Worm (Caenorhabditis elegans) whole organism, midembryonic: Measurements from ENCODE around the gene F28H6.4.

Source experiments
- T22C8.4 ChIP-seq: fragments of 200-800 bp; sonication (Bioruptor generic); IDR thresholded peaks from 2 replicates; pipeline ENCODE4 v1.3.6; 2022; ENCODE audit warnings: missing genetic modification characterization, missing compliant biosample characterization
- cog-1 ChIP-seq: sonication (generic microtip); optimal IDR thresholded peaks from 2 replicates; lab custom pipeline; 2016; ENCODE audit warnings: missing genetic modification characterization, missing compliant biosample characterization
- flt-1 ChIP-seq: fragments of 200-800 bp; sonication (Bioruptor generic); IDR thresholded peaks from 2 replicates; pipeline ENCODE4 v1.3.6; 2022; ENCODE audit warnings: missing genetic modification characterization, missing compliant biosample characterization
- klf-2 ChIP-seq: fragments of 200-800 bp; sonication (Bioruptor generic); conservative IDR thresholded peaks from 2 replicates; pipeline ENCODE4 v1.3.6; 2022; ENCODE audit warnings: missing genetic modification reagents, missing genetic modification characterization, missing compliant biosample characterization
- med-1 ChIP-seq: sonication (generic microtip); optimal IDR thresholded peaks from 2 replicates; lab custom pipeline; 2017; ENCODE audit warnings: missing genetic modification characterization, mild to moderate bottlenecking, missing compliant biosample characterization, antibody characterized with exemption, missing genetic modification reagents; ENCODE audit not compliant: insufficient read depth
- ref-1 ChIP-seq: fragments of 200-800 bp; sonication (Bioruptor generic); conservative IDR thresholded peaks from 2 replicates; pipeline ENCODE4 v1.3.6; 2022; ENCODE audit warnings: missing genetic modification reagents, missing genetic modification characterization, missing compliant biosample characterization
- tab-1 ChIP-seq: fragments of 200-800 bp; sonication (Bioruptor generic); IDR thresholded peaks from 2 replicates; pipeline ENCODE4 v1.3.6; 2022; ENCODE audit warnings: missing genetic modification characterization, missing compliant biosample characterization
- ztf-23 ChIP-seq: fragments of 200-800 bp; sonication (Bioruptor generic); IDR thresholded peaks from 2 replicates; pipeline ENCODE4 v1.3.6; 2022; ENCODE audit warnings: missing genetic modification reagents, missing genetic modification characterization, missing compliant biosample characterization
- ztf-29 ChIP-seq: fragments of 200-800 bp; sonication (Bioruptor generic); IDR thresholded peaks from 2 replicates; pipeline ENCODE4 v1.3.6; 2022; ENCODE audit warnings: missing genetic modification reagents, missing genetic modification characterization, missing compliant biosample characterization

F28H6.4 gene

DNA sequence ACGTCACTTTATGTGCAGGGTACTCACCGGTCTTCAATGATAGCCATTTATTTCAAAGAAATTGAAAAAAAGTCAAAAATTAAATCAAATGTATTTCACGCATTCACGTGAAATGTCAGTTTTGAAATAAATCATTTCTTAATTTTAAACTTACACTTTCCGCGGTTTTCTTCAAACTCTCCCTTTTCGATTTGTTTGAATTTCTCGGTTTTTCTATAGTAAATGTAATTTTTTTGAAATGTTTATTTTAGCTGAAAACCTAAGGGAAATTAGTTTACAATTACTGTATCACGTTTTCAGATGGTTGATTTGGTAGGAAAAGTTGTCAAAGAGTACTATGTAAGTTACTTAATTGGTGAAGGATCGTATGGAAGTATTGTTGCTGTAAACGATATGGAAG is 19.4 kb upstream of the F28H6.4 start, which contains the start of gene F16B12.7:
TSS of gene F16B12.7 (plus strand) at position 301 of the 400 bp plus-strand sequence.
- no peak for TF ChIP-seq med-1 (GFP tag; lab: Kevin White, UChicago)
- no peak for TF ChIP-seq flt-1

DNA sequence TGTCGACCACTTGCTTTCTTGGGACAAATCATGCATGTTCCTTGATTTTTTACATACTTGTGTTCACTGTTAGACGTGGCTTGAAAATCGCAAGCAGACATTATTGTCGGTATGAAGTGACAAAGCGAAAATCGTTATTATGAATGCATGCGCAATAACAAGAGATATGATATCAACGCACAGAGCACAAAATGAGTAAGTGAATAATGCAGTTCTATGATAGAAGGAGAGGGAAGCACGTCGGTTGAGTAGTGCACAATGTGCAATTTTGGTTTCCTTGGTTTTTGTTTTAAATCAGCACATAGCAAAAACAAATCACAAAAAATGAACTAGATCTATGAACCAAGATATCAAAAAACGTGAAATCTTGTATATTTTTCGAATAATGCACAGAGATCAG is 14.3 kb upstream of the F28H6.4 start, which contains the start of gene nhr-281:
TSS of gene nhr-281 (minus strand) at position 101 of the 400 bp plus-strand sequence.
- no peak for TF ChIP-seq ref-1 (GFP tag; lab: Robert Waterston, UW)
- no peak for TF ChIP-seq ztf-29 (GFP tag; lab: Robert Waterston, UW)
- no peak for TF ChIP-seq T22C8.4
- TF ChIP-seq med-1 (GFP tag; lab: Kevin White, UChicago) = no peak
- TF ChIP-seq klf-2 (GFP tag; lab: Robert Waterston, UW) = no peak
- no peak for TF ChIP-seq cog-1 (tag; lab: Kevin White, UChicago)
- no peak for TF ChIP-seq flt-1
- no peak for TF ChIP-seq tab-1 (GFP tag; lab: Robert Waterston, UW)
- TF ChIP-seq ztf-23 (GFP tag; lab: Robert Waterston, UW) = no peak

DNA sequence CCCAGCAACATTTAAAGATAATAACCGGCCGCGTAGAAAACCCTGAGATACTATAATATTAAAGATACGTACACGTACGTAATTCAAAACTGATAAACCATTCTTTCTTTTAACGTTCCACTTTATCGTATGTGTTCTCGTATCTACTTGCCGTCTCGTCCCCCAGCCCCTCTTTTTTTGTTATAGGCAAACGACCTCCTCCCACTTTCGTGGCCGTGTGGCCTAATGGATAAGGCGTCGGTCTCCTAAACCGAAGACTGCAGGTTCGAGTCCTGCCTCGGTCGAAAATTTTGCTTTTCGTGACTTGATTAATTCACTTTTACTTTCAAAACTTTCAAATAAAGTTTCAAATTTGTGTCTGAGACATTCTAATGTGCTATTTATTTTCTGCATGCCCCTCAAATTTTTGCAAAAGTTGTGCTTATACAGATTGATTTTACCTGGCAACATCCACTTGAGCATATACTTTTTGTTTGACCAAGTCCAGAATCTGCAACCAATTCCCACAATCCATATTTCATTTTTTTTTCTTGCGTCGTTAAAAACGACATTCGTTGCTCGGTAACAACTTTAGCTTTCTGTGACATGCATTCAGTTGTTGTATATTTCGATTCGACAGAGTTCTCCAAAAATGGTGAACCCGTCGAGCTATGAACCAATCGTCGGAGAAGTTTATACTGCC is 12.1 kb upstream of the F28H6.4 start, which contains the start of gene F28H6.7:
TSS of gene F28H6.7 (plus strand) at position 632 of the 682 bp plus-strand sequence.
- TF ChIP-seq cog-1 (tag; lab: Kevin White, UChicago) (peak; percentile 12), med-1 (GFP tag; lab: Kevin White, UChicago) (peak; percentile 60), ref-1 (GFP tag; lab: Robert Waterston, UW) (peak; percentile 98), T22C8.4 (peak; percentile 92), tab-1 (GFP tag; lab: Robert Waterston, UW) (peak; percentile 98), flt-1 (peak; percentile 98), ztf-29 (GFP tag; lab: Robert Waterston, UW) (peak; percentile 96), ztf-23 (GFP tag; lab: Robert Waterston, UW) (peak; percentile 96), klf-2 (GFP tag; lab: Robert Waterston, UW) (peak; percentile 87)

DNA sequence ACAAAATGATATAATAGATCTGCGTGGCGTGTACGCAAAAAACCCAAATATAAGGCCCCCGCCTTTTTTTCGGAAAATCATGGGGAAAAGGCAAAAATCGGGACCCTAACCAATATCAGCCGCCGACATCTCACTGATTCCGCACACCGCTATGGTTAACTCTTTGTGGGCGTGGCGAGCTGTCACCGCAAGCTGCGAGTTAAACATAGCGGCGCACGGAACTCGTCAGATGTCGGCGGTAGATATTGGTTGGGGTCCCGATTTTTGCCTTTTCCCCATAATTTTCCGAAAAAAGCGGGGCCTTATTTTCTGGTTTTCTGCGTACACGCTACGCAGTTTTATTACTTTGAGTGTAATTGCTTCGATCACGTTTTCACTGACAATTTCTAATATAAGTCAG is 8.9 kb upstream of the F28H6.4 start:
- no peak for TF ChIP-seq flt-1
- TF ChIP-seq tab-1 (GFP tag; lab: Robert Waterston, UW) = no peak
- no peak for TF ChIP-seq T22C8.4
- no peak for TF ChIP-seq klf-2 (GFP tag; lab: Robert Waterston, UW)

DNA sequence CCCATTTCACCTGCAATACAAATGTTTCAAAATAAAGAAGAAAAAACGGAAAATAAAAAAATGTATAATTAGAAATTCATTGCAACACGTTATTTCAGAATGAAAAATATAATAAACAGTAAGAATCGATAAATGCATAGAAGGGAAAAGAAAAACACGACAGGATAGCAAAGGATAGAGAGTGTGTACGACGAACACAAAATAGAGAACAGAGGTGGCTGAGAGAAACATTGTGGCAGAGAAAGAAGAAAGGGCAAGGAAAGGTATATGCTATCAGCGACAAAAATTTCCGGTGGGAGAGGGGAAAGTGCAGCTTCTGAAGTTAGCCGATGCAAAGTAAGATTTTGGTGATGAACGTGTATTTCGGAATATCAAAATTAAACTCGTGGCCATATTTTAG is 1.8 kb upstream of the F28H6.4 start, which contains the start of gene F28H6.6:
TSS of gene F28H6.6 (minus strand) at position 10 of the 400 bp plus-strand sequence.
- no peak for TF ChIP-seq ztf-29 (GFP tag; lab: Robert Waterston, UW)

DNA sequence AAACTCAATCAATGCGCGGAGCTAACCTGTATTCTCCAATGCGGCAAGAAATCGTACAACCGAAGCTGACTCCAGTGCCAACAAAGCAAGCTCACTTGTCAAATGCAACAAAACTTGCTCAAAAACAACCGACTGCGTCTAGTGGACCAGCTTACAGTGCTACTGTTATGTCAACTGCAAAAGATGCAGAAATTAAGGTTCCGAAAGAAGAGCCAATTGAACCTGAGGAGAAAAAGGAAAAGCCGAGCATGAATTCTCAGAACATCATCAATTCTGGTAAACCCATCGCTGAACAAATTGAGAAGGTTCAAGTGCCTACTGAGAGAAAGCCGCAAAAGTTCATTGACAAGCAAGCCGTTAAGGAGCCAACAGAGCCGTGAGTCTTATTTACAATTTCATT is 3.8 kb downstream of the F28H6.4 start:
- TF ChIP-seq cog-1 (tag; lab: Kevin White, UChicago) (no peak), ref-1 (GFP tag; lab: Robert Waterston, UW) (no peak), klf-2 (GFP tag; lab: Robert Waterston, UW) (no peak)

DNA sequence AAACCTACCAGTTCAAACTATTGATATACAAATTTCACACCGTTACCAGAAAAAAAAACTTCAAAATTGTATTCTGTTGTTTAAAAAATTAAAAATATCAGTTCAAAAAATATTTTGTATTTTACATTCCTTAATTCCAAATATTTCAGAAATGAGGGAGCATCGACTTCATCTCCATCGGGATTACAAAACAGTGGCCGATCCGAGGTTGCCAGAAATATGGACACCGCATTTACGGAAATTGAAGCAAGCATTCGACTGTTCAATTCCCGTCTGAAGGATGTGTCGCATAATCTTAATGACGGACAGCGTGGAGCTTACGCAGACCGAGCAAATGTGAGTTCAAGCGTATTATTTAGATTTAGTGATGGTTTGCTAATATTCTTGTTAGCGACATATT is 5.0 kb downstream of the F28H6.4 start:
- TF ChIP-seq T22C8.4 (no peak), cog-1 (tag; lab: Kevin White, UChicago) (no peak), flt-1 (no peak), ref-1 (GFP tag; lab: Robert Waterston, UW) (no peak), ztf-23 (GFP tag; lab: Robert Waterston, UW) (no peak), tab-1 (GFP tag; lab: Robert Waterston, UW) (no peak), med-1 (GFP tag; lab: Kevin White, UChicago) (no peak), ztf-29 (GFP tag; lab: Robert Waterston, UW) (no peak), klf-2 (GFP tag; lab: Robert Waterston, UW) (no peak)

DNA sequence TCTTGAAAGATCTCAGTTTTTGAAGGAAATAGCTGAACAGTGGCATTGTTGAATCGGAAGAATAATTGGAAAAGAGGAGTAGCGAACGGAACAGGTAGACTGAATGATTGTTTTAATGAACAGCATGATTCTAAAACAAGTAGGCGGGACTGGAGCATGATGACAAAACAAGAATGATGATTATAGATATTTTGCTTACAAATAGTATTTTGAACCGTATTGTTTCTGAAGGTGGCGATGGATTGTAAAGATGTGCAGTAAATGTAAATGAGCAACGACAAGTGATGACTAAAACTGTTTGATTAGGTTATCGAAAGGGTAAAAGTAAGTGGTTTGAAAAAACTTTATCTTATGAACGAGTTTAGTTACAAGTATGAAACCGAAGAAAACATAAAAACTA is 6.6 kb downstream of the F28H6.4 start, which contains the start of gene F28H6.8:
TSS of gene F28H6.8 (minus strand) at position 101 of the 400 bp plus-strand sequence.
- TF ChIP-seq tab-1 (GFP tag; lab: Robert Waterston, UW) = no peak
- TF ChIP-seq T22C8.4 = no peak
- TF ChIP-seq ztf-29 (GFP tag; lab: Robert Waterston, UW) = no peak
- TF ChIP-seq ref-1 (GFP tag; lab: Robert Waterston, UW) = no peak
- no peak for TF ChIP-seq flt-1
- no peak for TF ChIP-seq med-1 (GFP tag; lab: Kevin White, UChicago)
- TF ChIP-seq klf-2 (GFP tag; lab: Robert Waterston, UW) = no peak
- TF ChIP-seq cog-1 (tag; lab: Kevin White, UChicago) = no peak
- no peak for TF ChIP-seq ztf-23 (GFP tag; lab: Robert Waterston, UW)

DNA sequence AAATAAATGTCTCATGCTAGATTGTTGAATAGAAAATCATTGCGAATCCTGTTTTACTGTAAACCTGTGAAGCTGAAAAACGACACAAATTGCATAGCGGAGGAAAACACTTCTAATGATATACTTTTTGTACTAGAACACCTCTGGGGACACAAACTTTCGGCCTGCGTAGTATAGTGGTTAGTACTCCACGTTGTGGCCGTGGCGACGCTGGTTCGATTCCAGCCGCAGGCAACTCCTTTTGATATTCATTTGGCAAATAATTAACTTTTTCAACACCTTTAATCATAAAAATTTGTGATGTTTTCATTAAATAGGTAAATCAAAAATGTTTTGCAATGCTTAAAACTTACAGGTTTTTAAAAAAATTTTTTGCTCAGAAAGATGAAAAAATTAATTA is 7.2 kb downstream of the F28H6.4 start:
- TF ChIP-seq flt-1 = peak; percentile 69
- no peak for TF ChIP-seq cog-1 (tag; lab: Kevin White, UChicago)
- 0 out of 2 replicates have a peak, but pooled peaks have one; percentile 21 for TF ChIP-seq ref-1 (GFP tag; lab: Robert Waterston, UW)
- 0 out of 2 replicates have a peak, but pooled peaks have one; percentile 28 for TF ChIP-seq T22C8.4

DNA sequence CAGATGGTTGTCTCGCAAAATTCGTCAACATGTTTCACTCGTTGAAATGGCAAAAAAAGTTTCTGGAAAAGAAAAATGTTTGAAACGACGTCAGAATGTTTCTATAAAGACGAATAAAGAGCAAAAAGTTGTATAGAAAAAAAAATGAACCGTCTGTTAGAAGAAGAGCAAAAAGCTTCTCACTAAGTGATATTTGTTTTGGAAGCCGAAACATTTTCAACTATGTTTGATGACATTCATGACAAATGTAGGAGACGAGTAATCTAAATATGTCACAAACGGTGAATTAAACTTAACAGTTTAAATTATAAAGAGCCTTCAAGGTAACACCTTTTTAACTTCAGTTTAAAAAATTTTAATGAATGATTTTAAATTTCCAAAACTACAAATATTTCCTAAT is 12.4 kb downstream of the F28H6.4 start, which contains the start of gene nkat-1:
TSS of gene nkat-1 (minus strand) at position 101 of the 400 bp plus-strand sequence.
- TF ChIP-seq med-1 (GFP tag; lab: Kevin White, UChicago) (no peak), tab-1 (GFP tag; lab: Robert Waterston, UW) (no peak), ztf-23 (GFP tag; lab: Robert Waterston, UW) (no peak), ztf-29 (GFP tag; lab: Robert Waterston, UW) (no peak), flt-1 (no peak), cog-1 (tag; lab: Kevin White, UChicago) (no peak), ref-1 (GFP tag; lab: Robert Waterston, UW) (no peak), klf-2 (GFP tag; lab: Robert Waterston, UW) (no peak), T22C8.4 (no peak)
